Worm (Caenorhabditis elegans) whole organism, L4/young adult: Measurements from ENCODE around the gene hsp-6.

Source experiments
- W03F9.2 ChIP-seq: fragments of 150-350 bp; optimal IDR thresholded peaks from 2 replicates; lab custom pipeline; 2014; ENCODE audit warnings: missing biosample characterization, missing genetic modification characterization
- dao-5 ChIP-seq: sonication (generic microtip); optimal IDR thresholded peaks from 2 replicates; lab custom pipeline; 2016; ENCODE audit warnings: missing genotype, missing genetic modification characterization, moderate library complexity, missing compliant biosample characterization
- him-1 ChIP-seq: sonication (generic microtip); optimal IDR thresholded peaks from 2 replicates; lab custom pipeline; 2016; ENCODE audit warnings: missing genotype, missing genetic modification reagents, missing genetic modification characterization, missing compliant biosample characterization

The hsp-6 gene

DNA sequence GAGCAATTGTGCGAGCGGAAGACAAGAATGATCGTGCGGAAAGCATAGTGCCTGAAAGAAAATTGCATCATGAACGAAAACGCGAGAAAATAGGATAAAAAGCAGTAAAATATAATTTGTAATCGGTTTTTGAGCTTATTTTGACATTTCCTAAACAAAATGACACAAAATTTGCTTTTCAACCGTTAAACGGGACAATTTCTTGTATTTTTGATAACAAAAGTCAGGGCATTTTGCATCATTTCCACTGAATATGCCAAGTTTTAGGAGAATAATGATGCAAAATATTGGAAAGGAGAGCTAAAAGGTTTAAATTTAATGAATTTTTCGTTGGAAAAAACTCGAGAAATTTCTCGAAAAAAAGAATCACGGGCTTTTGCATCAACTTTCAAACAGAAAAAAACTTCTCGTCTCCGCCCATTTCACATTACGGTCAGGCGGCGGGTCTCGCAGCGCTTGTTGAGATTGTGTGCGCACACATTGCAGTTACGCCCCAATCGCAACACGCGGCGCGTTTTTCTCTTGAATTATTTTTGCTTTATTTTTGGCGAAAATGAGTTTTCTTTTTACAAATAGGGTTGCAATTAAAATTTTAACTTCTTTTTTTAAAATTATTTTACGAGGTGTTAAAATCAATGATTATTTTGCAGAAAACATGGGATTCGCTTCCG lies at the start of gene hsp-6, which contains the start of gene C37H5.5:
hsp-6 (minus strand) TSS at position 51 of the 671 bp plus-strand sequence.
C37H5.5 (plus strand) TSS at position 651 of the 671 bp plus-strand sequence.
- TF ChIP-seq W03F9.2 (tag; lab: Kevin White, UChicago) (peak; percentile 93), dao-5 (no peak), him-1 (tag; lab: Kevin White, UChicago) (peak; percentile 14)

DNA sequence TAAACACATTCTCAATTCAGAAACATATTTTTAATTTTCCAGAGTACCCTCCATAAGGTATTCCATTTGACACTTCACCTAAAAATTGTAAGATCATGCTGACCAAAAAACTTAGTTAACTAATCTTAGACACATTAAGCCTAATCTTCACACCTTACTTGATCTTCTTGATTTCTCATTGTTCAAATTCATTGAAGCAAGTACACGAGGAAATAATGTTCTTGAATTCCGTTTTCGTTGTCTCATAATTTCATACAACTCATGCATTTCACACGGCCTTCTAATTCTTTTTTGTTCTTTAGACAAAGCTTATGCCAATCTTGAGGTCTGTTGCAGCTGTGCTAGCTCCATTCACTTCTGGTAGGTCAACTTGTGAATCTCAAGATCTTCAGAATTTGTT lies 45.4 kb upstream of the hsp-6 start, which contains the start of gene srd-33:
srd-33 (plus strand) TSS at position 301 of the 400 bp plus-strand sequence.
- TF ChIP-seq W03F9.2 (tag; lab: Kevin White, UChicago) (no peak), dao-5 (no peak), him-1 (tag; lab: Kevin White, UChicago) (no peak)

ce11 chrV:4870627-4871026 lies 44.1 kb upstream of the hsp-6 start:
- TF ChIP-seq W03F9.2 (tag; lab: Kevin White, UChicago) (no peak), him-1 (tag; lab: Kevin White, UChicago) (no peak), dao-5 (no peak)

DNA sequence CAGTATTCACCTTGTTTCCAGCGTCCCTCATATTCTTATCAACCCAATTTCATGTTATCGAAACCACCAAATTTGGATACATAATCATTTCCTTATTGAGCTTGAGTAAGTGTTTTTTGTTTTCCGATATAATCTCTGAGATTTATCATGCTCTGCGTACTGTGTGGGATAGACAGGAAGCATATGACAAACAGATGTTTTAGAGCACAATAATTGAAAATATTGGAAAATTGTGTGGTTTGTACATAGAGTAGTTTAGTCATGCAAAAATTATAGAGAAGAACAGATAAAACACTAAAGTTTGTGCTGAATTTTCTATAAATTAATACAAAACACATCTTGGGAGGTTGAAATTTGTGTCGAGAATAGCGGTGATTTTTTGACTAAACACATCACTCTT lies 42.1 kb upstream of the hsp-6 start:
- no peak for TF ChIP-seq him-1 (tag; lab: Kevin White, UChicago)
- no peak for TF ChIP-seq dao-5
- no peak for TF ChIP-seq W03F9.2 (tag; lab: Kevin White, UChicago)

DNA sequence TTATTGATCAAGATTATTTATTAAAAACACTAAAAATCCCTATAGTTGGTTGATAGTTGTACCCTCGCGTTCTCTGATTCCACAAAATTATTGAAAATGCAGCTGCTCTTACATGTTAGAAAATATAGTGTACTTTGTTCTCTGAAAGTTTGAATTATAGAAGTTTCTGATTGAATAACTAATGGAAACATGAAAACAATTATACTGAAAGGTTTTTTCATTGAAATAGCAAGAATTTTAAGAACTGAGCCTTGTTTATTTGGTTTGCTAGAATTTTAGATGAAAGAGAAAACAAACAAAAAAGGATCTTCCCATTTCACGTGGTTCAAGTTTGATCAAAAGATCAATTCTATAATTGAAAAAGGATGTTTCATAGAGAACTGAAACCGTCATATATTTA lies 41.0 kb upstream of the hsp-6 start:
- TF ChIP-seq dao-5: no peak
- no peak for TF ChIP-seq him-1 (tag; lab: Kevin White, UChicago)
- no peak for TF ChIP-seq W03F9.2 (tag; lab: Kevin White, UChicago)

- TF ChIP-seq him-1 (tag; lab: Kevin White, UChicago) (no peak), dao-5 (no peak), W03F9.2 (tag; lab: Kevin White, UChicago) (no peak)
These were observed 38.8 kb upstream of the hsp-6 start, which contains the start of gene srd-32 for ce11 chrV:4865364-4865763. TSS of gene srd-32 (plus strand) at chrV:4865664.

DNA sequence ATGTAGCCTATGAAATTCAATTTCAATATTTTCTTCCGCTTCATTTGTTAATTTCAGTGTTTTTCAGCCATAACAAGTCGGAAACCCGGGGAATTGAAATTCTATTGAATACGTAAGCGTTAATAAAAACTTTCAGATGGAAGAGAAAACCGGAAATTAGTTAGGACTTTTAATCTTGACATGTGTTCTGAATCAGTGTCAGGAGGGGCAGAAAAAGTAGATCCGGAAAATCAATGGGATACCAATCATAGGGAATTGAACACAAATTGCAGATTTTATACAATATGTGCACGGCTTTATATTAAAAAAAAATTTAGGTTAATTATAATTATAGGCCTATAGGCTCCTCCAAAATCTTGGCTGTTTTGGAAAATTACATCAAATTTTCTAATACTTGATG lies 37.8 kb upstream of the hsp-6 start:
- no peak for TF ChIP-seq W03F9.2 (tag; lab: Kevin White, UChicago)

- no peak for TF ChIP-seq him-1 (tag; lab: Kevin White, UChicago)
These were observed 36.2 kb upstream of the hsp-6 start, which contains the start of gene C37H5.13 for ce11 chrV:4862737-4863136. TSS of gene C37H5.13 (minus strand) at chrV:4862965.

ce11 chrV:4860525-4860924 lies 34.0 kb upstream of the hsp-6 start:
- TF ChIP-seq W03F9.2 (tag; lab: Kevin White, UChicago) (no peak), dao-5 (no peak), him-1 (tag; lab: Kevin White, UChicago) (no peak)

- TF ChIP-seq W03F9.2 (tag; lab: Kevin White, UChicago) (no peak), dao-5 (no peak), him-1 (tag; lab: Kevin White, UChicago) (no peak)
These were observed 31.0 kb upstream of the hsp-6 start for ce11 chrV:4857561-4857960.

- TF ChIP-seq dao-5 (no peak), W03F9.2 (tag; lab: Kevin White, UChicago) (no peak)
These were observed 25.4 kb upstream of the hsp-6 start for ce11 chrV:4851969-4852368.

ce11 chrV:4851138-4851537 lies 24.6 kb upstream of the hsp-6 start, which contains the start of gene nex-4:
TSS of gene nex-4 (plus strand) at chrV:4851438.
- TF ChIP-seq W03F9.2 (tag; lab: Kevin White, UChicago) (no peak), him-1 (tag; lab: Kevin White, UChicago) (no peak), dao-5 (no peak)

ce11 chrV:4850446-4850845 lies 23.9 kb upstream of the hsp-6 start:
- TF ChIP-seq him-1 (tag; lab: Kevin White, UChicago) (no peak), dao-5 (no peak), W03F9.2 (tag; lab: Kevin White, UChicago) (no peak)

DNA sequence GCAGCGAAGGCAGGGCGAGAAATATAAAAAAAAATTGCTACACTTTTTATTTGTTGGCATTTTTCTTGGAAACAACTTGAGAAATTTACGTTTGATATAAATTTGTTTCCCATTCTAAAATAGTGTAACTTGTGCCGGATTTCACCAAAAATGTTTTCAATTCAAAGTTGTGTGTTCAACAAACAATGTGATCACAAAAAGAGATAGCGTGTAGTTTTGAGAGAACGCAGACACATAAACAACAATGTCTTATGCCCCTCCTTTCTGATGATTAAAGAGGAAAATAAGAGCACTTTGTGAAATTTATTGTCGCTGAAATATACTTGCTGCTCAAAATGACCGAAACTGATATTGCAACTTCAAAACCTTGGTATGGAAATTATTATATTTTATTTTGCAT lies 20.9 kb upstream of the hsp-6 start, which contains the start of gene abhd-5.1:
abhd-5.1 (plus strand) TSS at position 230 of the 400 bp plus-strand sequence.
- TF ChIP-seq dao-5 (no peak), W03F9.2 (tag; lab: Kevin White, UChicago) (peak; percentile 20), him-1 (tag; lab: Kevin White, UChicago) (no peak)

- TF ChIP-seq him-1 (tag; lab: Kevin White, UChicago) (no peak), dao-5 (no peak), W03F9.2 (tag; lab: Kevin White, UChicago) (no peak)
These were observed 19.9 kb upstream of the hsp-6 start for ce11 chrV:4846507-4846906.
